Fruit fly (Drosophila melanogaster) whole organism, embryonic: ENCODE data around the gene SP555.

ENCODE experiments used
- B-H2 ChIP-seq: fragments of 200-800 bp; sonication (Bioruptor generic); optimal IDR thresholded peaks from 2 replicates; lab custom pipeline; 2018; ENCODE audit warnings: missing biosample characterization, mild to moderate bottlenecking, missing genetic modification characterization
- Blimp-1 ChIP-seq: fragments of 200-800 bp; sonication (Bioruptor generic); optimal IDR thresholded peaks from 3 replicates; lab custom pipeline; 2018; ENCODE audit warnings: missing biosample characterization, missing genetic modification characterization, mild to moderate bottlenecking, moderate library complexity, missing genetic modification reagents
- CG10366 ChIP-seq: fragments of 200-800 bp; sonication (Bioruptor generic); IDR thresholded peaks from 2 replicates; pipeline ENCODE4 v1.3.6; 2022; ENCODE audit warnings: missing biosample characterization, missing genetic modification characterization
- CG12071 ChIP-seq: fragments of 200-800 bp; sonication (Bioruptor generic); optimal IDR thresholded peaks from 3 replicates; lab custom pipeline; 2018; ENCODE audit warnings: missing biosample characterization, mild to moderate bottlenecking, missing genetic modification characterization
- CG12744 ChIP-seq: fragments of 200-800 bp; sonication (Bioruptor generic); optimal IDR thresholded peaks from 2 replicates; lab custom pipeline; 2016; ENCODE audit warnings: missing biosample characterization, missing genetic modification characterization
- CG15073 ChIP-seq: fragments of 200-800 bp; sonication (Bioruptor generic); optimal IDR thresholded peaks from 2 replicates; lab custom pipeline; 2016; ENCODE audit warnings: missing biosample characterization, missing genetic modification characterization
- CG15601 ChIP-seq: fragments of 200-800 bp; sonication (Bioruptor generic); optimal IDR thresholded peaks from 3 replicates; lab custom pipeline; 2019; ENCODE audit warnings: missing biosample characterization, mild to moderate bottlenecking, missing genetic modification characterization, moderate library complexity
- CG17328 ChIP-seq: fragments of 200-800 bp; sonication (Bioruptor generic); IDR thresholded peaks from 2 replicates; pipeline ENCODE4 v1.3.6; 2022; ENCODE audit warnings: missing biosample characterization, missing genetic modification characterization
- CG2120 ChIP-seq: fragments of 200-800 bp; sonication (Bioruptor generic); optimal IDR thresholded peaks from 3 replicates; lab custom pipeline; 2016; ENCODE audit warnings: missing biosample characterization, missing genetic modification characterization
- CG31441 ChIP-seq: fragments of 200-800 bp; sonication (Bioruptor generic); IDR thresholded peaks from 2 replicates; pipeline ENCODE4 v1.3.6; 2022; ENCODE audit warnings: missing biosample characterization, missing genetic modification characterization
- CG33557 ChIP-seq: fragments of 200-800 bp; sonication (Bioruptor generic); optimal IDR thresholded peaks from 2 replicates; lab custom pipeline; 2019; ENCODE audit warnings: missing biosample characterization, mild to moderate bottlenecking, missing genetic modification characterization, moderate library complexity
- CG34376 ChIP-seq: fragments of 200-800 bp; sonication (Bioruptor generic); optimal IDR thresholded peaks from 2 replicates; lab custom pipeline; 2018; ENCODE audit warnings: missing biosample characterization, mild to moderate bottlenecking, missing genetic modification characterization
- CG3847 ChIP-seq: fragments of 200-800 bp; sonication (Bioruptor generic); IDR thresholded peaks from 2 replicates; pipeline ENCODE4 v1.3.6; 2022; ENCODE audit warnings: missing biosample characterization, missing genetic modification characterization
- CG4617 ChIP-seq: fragments of 200-800 bp; sonication (Bioruptor generic); optimal IDR thresholded peaks from 3 replicates; lab custom pipeline; 2016; ENCODE audit warnings: missing biosample characterization, missing genetic modification characterization, borderline replicate concordance
- CG4820 ChIP-seq: fragments of 200-800 bp; sonication (Bioruptor generic); optimal IDR thresholded peaks from 3 replicates; lab custom pipeline; 2016; ENCODE audit warnings: missing biosample characterization, missing genetic modification characterization
- CG6272 ChIP-seq: fragments of 200-800 bp; sonication (Bioruptor generic); IDR thresholded peaks from 2 replicates; pipeline ENCODE4 v1.3.6; 2022; ENCODE audit warnings: missing biosample characterization, missing genetic modification characterization
- CG7928 ChIP-seq: fragments of 200-800 bp; sonication (Bioruptor generic); optimal IDR thresholded peaks from 2 replicates; lab custom pipeline; 2017; ENCODE audit warnings: missing biosample characterization, mild to moderate bottlenecking, missing genetic modification characterization
- CG9727 ChIP-seq: fragments of 200-800 bp; sonication (Bioruptor generic); optimal IDR thresholded peaks from 3 replicates; lab custom pipeline; 2017; ENCODE audit warnings: missing biosample characterization, mild to moderate bottlenecking, missing genetic modification characterization
- CHES-1-like ChIP-seq: fragments of 200-800 bp; sonication (Bioruptor generic); optimal IDR thresholded peaks from 2 replicates; lab custom pipeline; 2016; ENCODE audit warnings: missing biosample characterization, missing genetic modification characterization
- CoRest ChIP-seq: fragments of 200-800 bp; sonication (Bioruptor generic); optimal IDR thresholded peaks from 3 replicates; lab custom pipeline; 2018; ENCODE audit warnings: missing biosample characterization, mild to moderate bottlenecking, missing genetic modification characterization, moderate library complexity
- Dp ChIP-seq: fragments of 200-800 bp; sonication (Bioruptor generic); optimal IDR thresholded peaks from 2 replicates; lab custom pipeline; 2018; ENCODE audit warnings: missing biosample characterization, mild to moderate bottlenecking, missing genetic modification characterization, moderate library complexity
- E2f1 ChIP-seq: fragments of 200-800 bp; sonication (Bioruptor generic); IDR thresholded peaks from 2 replicates; pipeline ENCODE4 v1.3.6; 2022; ENCODE audit warnings: missing biosample characterization, missing genetic modification characterization
- E2f2 ChIP-seq: fragments of 200-800 bp; sonication (Bioruptor generic); IDR thresholded peaks from 2 replicates; pipeline ENCODE4 v1.3.6; 2022; ENCODE audit warnings: missing biosample characterization, missing genetic modification characterization
- Hr51 ChIP-seq, 2 experiments: fragments of 200-800 bp; sonication (Bioruptor generic); optimal IDR thresholded peaks; 2 replicates in 1 of 2; 3 replicates in 1 of 2; lab custom pipeline; 2016 to 2018; ENCODE audit warnings: missing biosample characterization in 2 of 2, missing genetic modification characterization in 2 of 2, mild to moderate bottlenecking in 1 of 2, moderate library complexity in 1 of 2
- Jarid2 ChIP-seq: fragments of 200-800 bp; sonication (Bioruptor generic); optimal IDR thresholded peaks from 3 replicates; lab custom pipeline; 2017; ENCODE audit warnings: mild to moderate bottlenecking, missing biosample characterization, missing genetic modification reagents, missing genetic modification characterization
- Ssrp ChIP-seq: fragments of 200-800 bp; sonication (Bioruptor generic); optimal IDR thresholded peaks from 2 replicates; lab custom pipeline; 2018; ENCODE audit warnings: missing biosample characterization, mild to moderate bottlenecking, missing genetic modification characterization, moderate library complexity
- Taf1 ChIP-seq: fragments of 200-800 bp; sonication (Bioruptor generic); IDR thresholded peaks from 2 replicates; pipeline ENCODE4 v1.3.6; 2022; ENCODE audit warnings: missing biosample characterization, missing genetic modification characterization
- YL-1 ChIP-seq: fragments of 200-800 bp; sonication (Bioruptor generic); optimal IDR thresholded peaks from 3 replicates; lab custom pipeline; 2017; ENCODE audit warnings: missing biosample characterization, mild to moderate bottlenecking, missing genetic modification characterization
- bab2 ChIP-seq: fragments of 200-800 bp; sonication (Bioruptor generic); optimal IDR thresholded peaks from 2 replicates; lab custom pipeline; 2016; ENCODE audit warnings: missing biosample characterization, missing genetic modification characterization
- bigmax ChIP-seq: fragments of 200-800 bp; sonication (Bioruptor generic); optimal IDR thresholded peaks from 2 replicates; lab custom pipeline; 2018; ENCODE audit warnings: missing biosample characterization, mild to moderate bottlenecking, missing genetic modification characterization
- cad ChIP-seq: fragments of >200 bp; optimal IDR thresholded peaks from 2 replicates; lab custom pipeline; 2017; ENCODE audit warnings: missing biosample characterization, missing genetic modification characterization
- dmrt99B ChIP-seq: fragments of 200-800 bp; sonication (Bioruptor generic); optimal IDR thresholded peaks from 2 replicates; lab custom pipeline; 2018; ENCODE audit warnings: missing biosample characterization, mild to moderate bottlenecking, missing genetic modification characterization, moderate library complexity
- gem ChIP-seq: fragments of 200-800 bp; sonication (Bioruptor generic); optimal IDR thresholded peaks from 2 replicates; lab custom pipeline; 2019; ENCODE audit warnings: missing biosample characterization, mild to moderate bottlenecking, missing genetic modification characterization, moderate library complexity
- gsb ChIP-seq: fragments of 200-800 bp; sonication (Bioruptor generic); IDR thresholded peaks from 2 replicates; pipeline ENCODE4 v1.3.6; 2022; ENCODE audit warnings: missing biosample characterization, missing genetic modification characterization
- lilli ChIP-seq: fragments of 200-800 bp; sonication (Bioruptor generic); optimal IDR thresholded peaks from 3 replicates; lab custom pipeline; 2016; ENCODE audit warnings: missing biosample characterization, missing genetic modification characterization
- lola ChIP-seq, 3 experiments: fragments of >200 bp in 2 of 3; fragments of 200-800 bp in 1 of 3; sonication (Bioruptor generic) in 1 of 3; optimal IDR thresholded peaks; 2 replicates each; lab custom pipeline; 2017 to 2019; ENCODE audit warnings: missing biosample characterization in 3 of 3, missing genetic modification characterization in 3 of 3, mild to moderate bottlenecking in 1 of 3, moderate library complexity in 1 of 3
- nerfin-1 ChIP-seq: fragments of 200-800 bp; sonication (Bioruptor generic); optimal IDR thresholded peaks from 3 replicates; lab custom pipeline; 2019; ENCODE audit warnings: missing biosample characterization, mild to moderate bottlenecking, missing genetic modification characterization, moderate library complexity
- nmo ChIP-seq: fragments of 200-800 bp; sonication (Bioruptor generic); optimal IDR thresholded peaks from 2 replicates; lab custom pipeline; 2018; ENCODE audit warnings: missing biosample characterization, mild to moderate bottlenecking, missing genetic modification characterization, moderate library complexity
- otp ChIP-seq: fragments of 200-800 bp; sonication (Bioruptor generic); IDR thresholded peaks from 3 replicates; pipeline ENCODE4, ENCODE4 v1.3.6; 2022; ENCODE audit warnings: missing biosample characterization, missing genetic modification characterization
- prd ChIP-seq, 3 experiments: fragments of >200 bp in 2 of 3; fragments of 200-800 bp in 1 of 3; sonication (Bioruptor generic) in 1 of 3; optimal IDR thresholded peaks in 2 of 3; IDR thresholded peaks in 1 of 3; 2 replicates in 2 of 3; 3 replicates in 1 of 3; pipeline versions ENCODE4 v1.3.6 to Lab custom; 2017 to 2022; ENCODE audit warnings: missing biosample characterization in 1 of 3, missing genetic modification characterization in 1 of 3
- pzg ChIP-seq: fragments of 200-800 bp; sonication (Bioruptor generic); optimal IDR thresholded peaks from 3 replicates; lab custom pipeline; 2018; ENCODE audit warnings: missing biosample characterization, mild to moderate bottlenecking, missing genetic modification characterization, moderate library complexity
- sens ChIP-seq: fragments of 200-800 bp; sonication (Bioruptor generic); peaks from one replicate; lab custom pipeline; 2016; ENCODE audit warnings: missing biosample characterization, missing genetic modification characterization
- slp2 ChIP-seq: fragments of 200-800 bp; sonication (Bioruptor generic); optimal IDR thresholded peaks from 2 replicates; lab custom pipeline; 2016; ENCODE audit warnings: missing biosample characterization, missing genetic modification characterization
- tll ChIP-seq, 2 experiments: fragments of 200-800 bp in 1 of 2; fragments of >200 bp in 1 of 2; sonication (Bioruptor generic) in 1 of 2; optimal IDR thresholded peaks; 2 replicates each; lab custom pipeline; 2017 to 2019; ENCODE audit warnings: missing biosample characterization in 2 of 2, missing genetic modification characterization in 2 of 2, mild to moderate bottlenecking in 1 of 2, moderate library complexity in 1 of 2
- unc-4 ChIP-seq: fragments of 200-800 bp; sonication (Bioruptor generic); IDR thresholded peaks from 2 replicates; pipeline ENCODE4 v1.3.6; 2022; ENCODE audit warnings: missing biosample characterization, missing genetic modification characterization; ENCODE audit not compliant: partially characterized antibody
- vnd ChIP-seq: fragments of 200-800 bp; sonication (Bioruptor generic); IDR thresholded peaks from 3 replicates; pipeline ENCODE4 v1.3.6; 2022; ENCODE audit warnings: missing biosample characterization, missing genetic modification characterization; ENCODE audit not compliant: partially characterized antibody
- vvl ChIP-seq: fragments of 200-800 bp; sonication (Bioruptor generic); IDR thresholded peaks from 2 replicates; pipeline ENCODE4 v1.3.6; 2022; ENCODE audit warnings: missing biosample characterization, missing genetic modification characterization
- wek ChIP-seq: fragments of 200-800 bp; sonication (Bioruptor generic); optimal IDR thresholded peaks from 3 replicates; lab custom pipeline; 2018; ENCODE audit warnings: missing biosample characterization, mild to moderate bottlenecking, missing genetic modification characterization, moderate library complexity
- zen ChIP-seq: fragments of 200-800 bp; sonication (Bioruptor generic); optimal IDR thresholded peaks from 3 replicates; lab custom pipeline; 2018; ENCODE audit warnings: missing biosample characterization, mild to moderate bottlenecking, missing genetic modification characterization, moderate library complexity

SP555 gene

dm6 chr2L:5054953-5055352 lies 17.4 kb downstream of the SP555 start, which contains the start of the genes CG14036 and His3.3A:
TSS of gene CG14036 (minus strand) at chr2L:5055016.
TSS of gene His3.3A (plus strand) at chr2L:5055058.
- TF ChIP-seq CG10366 (GFP tag; lab: Robert Waterston, UW) = no peak
- TF ChIP-seq CG3847 = peak; percentile 35; the same call in 1 of the 2 replicates
- TF ChIP-seq lilli (GFP tag; lab: Kevin White, UChicago) = peak; percentile 38
- peak; percentile 90 for TF ChIP-seq CG4820 (GFP tag; lab: Kevin White, UChicago)
- TF ChIP-seq CG15073 = no peak
- peak; percentile 20 for TF ChIP-seq nerfin-1 (tag; lab: Kevin White, UChicago)
- no peak for TF ChIP-seq otp (GFP tag; lab: Robert Waterston, UW)
- peak; percentile 45 for TF ChIP-seq Jarid2 (GFP tag; lab: Kevin White, UChicago)
- no peak for TF ChIP-seq tll (GFP tag; optimal IDR thresholded peaks at IDR 0.05; lab: Kevin White, UChicago)
- no peak for TF ChIP-seq CG12744
- TF ChIP-seq CG9727 = peak; percentile 32
- TF ChIP-seq CG2120 (GFP tag; lab: Kevin White, UChicago) = peak; percentile 46
- no peak for TF ChIP-seq cad (GFP tag; lab: Kevin White, UChicago)
- TF ChIP-seq sens (GFP tag; lab: Kevin White, UChicago) = peak; percentile 83
- no peak for TF ChIP-seq slp2 (GFP tag; lab: Kevin White, UChicago)
- TF ChIP-seq CG15601 (tag; lab: Kevin White, UChicago) = peak; percentile 23
- TF ChIP-seq nmo = peak; percentile 56
- TF ChIP-seq wek (GFP tag; lab: Kevin White, UChicago) = peak; percentile 100
- TF ChIP-seq unc-4 (GFP tag; lab: Robert Waterston, UW) = peak; percentile 69
- TF ChIP-seq CG31441 = no peak
- no peak for TF ChIP-seq dmrt99B (tag; lab: Kevin White, UChicago)
- TF ChIP-seq E2f1 = peak; percentile 41; the same call in 1 of the 2 replicates
- TF ChIP-seq CG7928 (GFP tag; lab: Kevin White, UChicago) = peak; percentile 1
- peak; percentile 5 for TF ChIP-seq gem (tag; lab: Kevin White, UChicago)
- TF ChIP-seq pzg = peak; percentile 96
- no peak; the same call in 2 of the 3 replicates for TF ChIP-seq vnd
- no peak for TF ChIP-seq prd (optimal IDR thresholded peaks at IDR 0.05; lab: Kevin White, UChicago)
- TF ChIP-seq prd (GFP tag; IDR thresholded peaks at IDR 0.05; lab: Robert Waterston, UW) = no peak
- no peak for TF ChIP-seq CG12071
- TF ChIP-seq CoRest (tag; lab: Kevin White, UChicago) = peak; percentile 30
- TF ChIP-seq bigmax (GFP tag; lab: Kevin White, UChicago) = no peak
- peak; percentile 69 for TF ChIP-seq Blimp-1 (GFP tag; lab: Kevin White, UChicago)
- 0 out of 2 replicates have a peak, but pooled peaks have one; percentile 21 for TF ChIP-seq CG17328 (GFP tag; lab: Robert Waterston, UW)
- 0 out of 2 replicates have a peak, but pooled peaks have one; percentile 32 for TF ChIP-seq gsb (GFP tag; lab: Robert Waterston, UW)
- peak; percentile 53 for TF ChIP-seq CHES-1-like (GFP tag; lab: Kevin White, UChicago)
- no peak for TF ChIP-seq CG33557
- no peak for TF ChIP-seq Ssrp (tag; lab: Kevin White, UChicago)
- peak; percentile 63 for TF ChIP-seq YL-1 (GFP tag; lab: Kevin White, UChicago)
- TF ChIP-seq zen (tag; lab: Kevin White, UChicago) = peak; percentile 25
- peak; percentile 30 for TF ChIP-seq B-H2
- peak; percentile 43 for TF ChIP-seq CG4617 (GFP tag; lab: Kevin White, UChicago)
- peak; percentile 88 for TF ChIP-seq Dp
- TF ChIP-seq vvl (GFP tag; lab: Robert Waterston, UW) = 0 out of 2 replicates have a peak, but pooled peaks have one; percentile 47
- no peak for TF ChIP-seq CG6272
- peak; percentile 91 for TF ChIP-seq E2f2 (GFP tag; lab: Robert Waterston, UW)
- no peak for TF ChIP-seq lola (GFP tag; optimal IDR thresholded peaks at IDR 0.05; lab: Kevin White, UChicago)
- TF ChIP-seq Taf1 = no peak
- TF ChIP-seq CG34376 = peak; percentile 42
- TF ChIP-seq Hr51 (GFP tag; optimal IDR thresholded peaks at IDR 0.05; lab: Kevin White, UChicago) = peak in 1 of 2 experiments; percentile 22
- peak; percentile 6 for TF ChIP-seq bab2 (GFP tag; lab: Kevin White, UChicago)
